Worm (Caenorhabditis elegans) whole organism, mixed stage, embryonic: ENCODE measurements around the gene F33G12.3.
A peak's percentile ranks its signal among the peaks of the same experiment; 100 is the strongest.

Experiments used
- M03D4.4 ChIP-seq: sonication (generic microtip); optimal IDR thresholded peaks from 2 replicates; lab custom pipeline; 2017; ENCODE audit warnings: mild to moderate bottlenecking, missing genetic modification characterization, missing compliant biosample characterization
- bed-3 ChIP-seq: fragments of 200-800 bp; sonication (Bioruptor generic); optimal IDR thresholded peaks from 3 replicates; lab custom pipeline; 2018; ENCODE audit warnings: mild to moderate bottlenecking, missing genetic modification characterization, moderate library complexity, missing compliant biosample characterization
- blmp-1 ChIP-seq: fragments of 150-350 bp; optimal IDR thresholded peaks from 2 replicates; lab custom pipeline; 2014; ENCODE audit warnings: missing biosample characterization, missing genetic modification characterization
- ceh-39 ChIP-seq: fragments of 150-350 bp; optimal IDR thresholded peaks from 2 replicates; lab custom pipeline; 2014; ENCODE audit warnings: missing biosample characterization, missing genetic modification characterization
- ceh-43 ChIP-seq: fragments of 200-800 bp; sonication (Bioruptor generic); optimal IDR thresholded peaks from 2 replicates; lab custom pipeline; 2018; ENCODE audit warnings: mild to moderate bottlenecking, missing genetic modification characterization, moderate library complexity, missing compliant biosample characterization
- ceh-83 ChIP-seq: fragments of 200-800 bp; sonication (Bioruptor generic); optimal IDR thresholded peaks from 2 replicates; lab custom pipeline; 2018; ENCODE audit warnings: mild to moderate bottlenecking, missing genetic modification characterization, missing compliant biosample characterization
- ces-1 ChIP-seq: fragments of 150-350 bp; optimal IDR thresholded peaks from 2 replicates; lab custom pipeline; 2014; ENCODE audit warnings: missing biosample characterization, missing genetic modification reagents, missing genetic modification characterization
- cnd-1 ChIP-seq: fragments of 200-800 bp; sonication (Bioruptor generic); optimal IDR thresholded peaks from 2 replicates; lab custom pipeline; 2018; ENCODE audit warnings: mild to moderate bottlenecking, missing genetic modification characterization, missing compliant biosample characterization
- drap-1 ChIP-seq: fragments of 200-800 bp; sonication (Bioruptor generic); optimal IDR thresholded peaks from 3 replicates; lab custom pipeline; 2018; ENCODE audit warnings: mild to moderate bottlenecking, missing genetic modification characterization, missing compliant biosample characterization
- elt-1 ChIP-seq: sonication (generic microtip); optimal IDR thresholded peaks from 2 replicates; lab custom pipeline; 2017; ENCODE audit warnings: missing genetic modification characterization, mild to moderate bottlenecking, missing compliant biosample characterization, antibody characterized with exemption, moderate library complexity, borderline replicate concordance; ENCODE audit not compliant: insufficient read depth
- elt-3 ChIP-seq: fragments of 150-350 bp; optimal IDR thresholded peaks from 2 replicates; lab custom pipeline; 2014; ENCODE audit warnings: missing biosample characterization, missing genetic modification characterization
- flh-1 ChIP-seq: fragments of 200-800 bp; sonication (Bioruptor generic); optimal IDR thresholded peaks from 2 replicates; lab custom pipeline; 2018; ENCODE audit warnings: mild to moderate bottlenecking, missing genetic modification characterization, moderate library complexity, missing compliant biosample characterization
- ham-2 ChIP-seq: fragments of 200-800 bp; sonication (Bioruptor generic); optimal IDR thresholded peaks from 2 replicates; lab custom pipeline; 2018; ENCODE audit warnings: mild to moderate bottlenecking, missing genetic modification characterization, missing compliant biosample characterization
- hlh-1 ChIP-seq: fragments of 150-350 bp; optimal IDR thresholded peaks from 2 replicates; lab custom pipeline; 2014; ENCODE audit warnings: missing biosample characterization, missing genetic modification reagents, missing genetic modification characterization
- lin-13 ChIP-seq: fragments of 150-350 bp; optimal IDR thresholded peaks from 2 replicates; lab custom pipeline; 2014; ENCODE audit warnings: missing biosample characterization, missing genetic modification characterization
- lin-32 ChIP-seq: fragments of 200-800 bp; sonication (Bioruptor generic); optimal IDR thresholded peaks from 2 replicates; lab custom pipeline; 2018; ENCODE audit warnings: mild to moderate bottlenecking, missing genetic modification characterization, missing compliant biosample characterization
- lsy-2 ChIP-seq: fragments of 150-350 bp; optimal IDR thresholded peaks from 2 replicates; lab custom pipeline; 2014; ENCODE audit warnings: missing biosample characterization, missing genetic modification characterization
- mab-5 ChIP-seq: fragments of 150-350 bp; optimal IDR thresholded peaks from 2 replicates; lab custom pipeline; 2014; ENCODE audit warnings: missing biosample characterization, missing genetic modification characterization
- mep-1 ChIP-seq: fragments of 150-350 bp; optimal IDR thresholded peaks from 2 replicates; lab custom pipeline; 2017; ENCODE audit warnings: missing biosample characterization, missing genetic modification reagents, missing genetic modification characterization, inconsistent platforms
- mls-2 ChIP-seq: sonication (generic microtip); optimal IDR thresholded peaks from 2 replicates; lab custom pipeline; 2016; ENCODE audit warnings: mild to moderate bottlenecking, missing genetic modification characterization, moderate library complexity, missing compliant biosample characterization
- nhr-12 ChIP-seq: fragments of 150-350 bp; optimal IDR thresholded peaks from 2 replicates; lab custom pipeline; 2014; ENCODE audit warnings: missing biosample characterization, missing genetic modification characterization
- nhr-2 ChIP-seq: fragments of 150-350 bp; optimal IDR thresholded peaks from 2 replicates; lab custom pipeline; 2014; ENCODE audit warnings: missing biosample characterization, missing genetic modification characterization
- nhr-237 ChIP-seq: fragments of 150-350 bp; optimal IDR thresholded peaks from 2 replicates; lab custom pipeline; 2014; ENCODE audit warnings: missing biosample characterization, missing genetic modification characterization
- nhr-28 ChIP-seq: fragments of 150-350 bp; optimal IDR thresholded peaks from 2 replicates; lab custom pipeline; 2014; ENCODE audit warnings: missing biosample characterization, missing genetic modification characterization
- nhr-76 ChIP-seq: sonication (generic microtip); optimal IDR thresholded peaks from 2 replicates; lab custom pipeline; 2017; ENCODE audit warnings: missing biosample characterization, missing genetic modification characterization
- pha-4 ChIP-seq: fragments of 150-350 bp; optimal IDR thresholded peaks from 2 replicates; lab custom pipeline; 2018; ENCODE audit warnings: missing biosample characterization, missing genetic modification reagents, missing genetic modification characterization
- sem-2 ChIP-seq: fragments of 200-800 bp; sonication (Bioruptor generic); optimal IDR thresholded peaks from 2 replicates; lab custom pipeline; 2018; ENCODE audit warnings: mild to moderate bottlenecking, missing genetic modification characterization, missing compliant biosample characterization
- snpc-4 ChIP-seq: fragments of 150-350 bp; optimal IDR thresholded peaks from 2 replicates; lab custom pipeline; 2014; ENCODE audit warnings: missing biosample characterization, missing genetic modification characterization
- sptf-1 ChIP-seq: sonication (generic microtip); optimal IDR thresholded peaks from 2 replicates; lab custom pipeline; 2017; ENCODE audit warnings: mild to moderate bottlenecking, missing genetic modification characterization, moderate library complexity, missing compliant biosample characterization
- tbx-8 ChIP-seq: fragments of 200-800 bp; sonication (Bioruptor generic); optimal IDR thresholded peaks from 2 replicates; lab custom pipeline; 2018; ENCODE audit warnings: mild to moderate bottlenecking, missing genetic modification characterization, moderate library complexity, missing compliant biosample characterization
- unc-120 ChIP-seq: sonication (generic microtip); optimal IDR thresholded peaks from 2 replicates; lab custom pipeline; 2017; ENCODE audit warnings: missing genetic modification characterization, missing compliant biosample characterization; ENCODE audit not compliant: poor library complexity, severe bottlenecking
- unc-39 ChIP-seq: fragments of 150-350 bp; optimal IDR thresholded peaks from 2 replicates; lab custom pipeline; 2014; ENCODE audit warnings: missing biosample characterization, missing genetic modification characterization
- unc-62 ChIP-seq: fragments of 150-350 bp; optimal IDR thresholded peaks from 2 replicates; lab custom pipeline; 2014; ENCODE audit warnings: missing biosample characterization, missing genetic modification reagents, missing genetic modification characterization
- zip-8 ChIP-seq: fragments of 150-350 bp; optimal IDR thresholded peaks from 2 replicates; lab custom pipeline; 2014; ENCODE audit warnings: missing biosample characterization, missing genetic modification characterization

Gene F33G12.3

DNA sequence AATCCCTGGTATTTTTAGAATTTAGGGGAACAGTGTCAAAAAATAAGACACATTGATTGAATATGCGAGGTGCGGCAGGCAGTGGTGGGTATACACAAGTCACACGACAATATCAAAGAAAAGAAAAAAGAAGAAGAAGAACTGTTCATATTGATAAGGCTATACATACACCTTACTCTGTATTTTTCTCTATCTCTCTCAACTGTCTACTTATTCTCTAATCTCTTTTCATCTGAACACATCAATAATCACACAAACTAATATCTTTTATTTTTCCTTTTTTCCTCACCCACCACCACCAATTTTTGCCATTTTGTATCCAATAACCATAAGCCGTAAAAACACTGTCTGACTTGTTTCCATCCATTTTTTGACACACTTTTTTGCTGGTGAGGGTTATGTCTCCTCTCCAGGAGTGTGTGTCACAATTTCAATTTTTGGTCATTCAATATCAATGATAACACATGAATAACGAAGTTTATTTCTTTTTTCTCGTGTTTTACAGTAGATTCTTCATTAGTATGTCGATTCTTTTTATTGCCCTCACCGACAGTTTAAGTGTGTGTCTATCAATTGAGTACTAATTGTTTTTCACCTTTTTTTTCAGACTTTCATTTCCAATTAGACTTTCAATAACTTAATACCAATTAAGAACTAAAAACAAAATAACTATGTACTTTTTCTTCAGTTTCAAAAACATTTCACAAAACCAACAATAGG, 14.3 kb downstream of the F33G12.3 start:
- no peak for TF ChIP-seq ceh-43
- TF ChIP-seq elt-3 (tag; lab: Kevin White, UChicago), result peak; percentile 17

DNA sequence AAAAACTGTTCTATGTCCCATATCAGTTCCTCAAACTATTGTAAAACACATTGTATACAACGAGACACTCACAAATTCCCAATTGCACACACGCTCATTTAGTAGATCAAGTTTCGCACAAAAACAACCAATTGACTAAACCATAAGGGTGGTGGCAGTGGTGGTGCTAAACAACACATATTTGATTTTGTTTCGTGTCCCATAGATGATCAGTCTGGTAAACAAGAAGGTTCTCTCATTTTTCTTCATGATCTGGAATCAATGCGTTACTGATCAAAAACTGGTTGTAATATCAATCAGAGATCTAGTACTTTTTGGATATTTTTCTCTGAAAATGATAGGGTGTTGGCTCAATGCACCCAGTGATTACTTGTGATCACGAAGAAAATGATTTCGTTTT, 15.3 kb downstream of the F33G12.3 start:
- TF ChIP-seq M03D4.4 (tag; lab: Kevin White, UChicago) (no peak), mls-2 (tag; lab: Kevin White, UChicago) (no peak), drap-1 (GFP tag; lab: Kevin White, UChicago) (no peak), tbx-8 (no peak), unc-120 (tag; lab: Kevin White, UChicago) (no peak), flh-1 (GFP tag; lab: Kevin White, UChicago) (no peak), ceh-43 (no peak), pha-4 (no peak), lsy-2 (tag; lab: Kevin White, UChicago) (no peak), mab-5 (tag; lab: Kevin White, UChicago) (no peak), nhr-76 (tag; lab: Kevin White, UChicago) (no peak), ceh-39 (tag; lab: Kevin White, UChicago) (no peak), sem-2 (GFP tag; lab: Kevin White, UChicago) (no peak), zip-8 (tag; lab: Kevin White, UChicago) (no peak)

DNA sequence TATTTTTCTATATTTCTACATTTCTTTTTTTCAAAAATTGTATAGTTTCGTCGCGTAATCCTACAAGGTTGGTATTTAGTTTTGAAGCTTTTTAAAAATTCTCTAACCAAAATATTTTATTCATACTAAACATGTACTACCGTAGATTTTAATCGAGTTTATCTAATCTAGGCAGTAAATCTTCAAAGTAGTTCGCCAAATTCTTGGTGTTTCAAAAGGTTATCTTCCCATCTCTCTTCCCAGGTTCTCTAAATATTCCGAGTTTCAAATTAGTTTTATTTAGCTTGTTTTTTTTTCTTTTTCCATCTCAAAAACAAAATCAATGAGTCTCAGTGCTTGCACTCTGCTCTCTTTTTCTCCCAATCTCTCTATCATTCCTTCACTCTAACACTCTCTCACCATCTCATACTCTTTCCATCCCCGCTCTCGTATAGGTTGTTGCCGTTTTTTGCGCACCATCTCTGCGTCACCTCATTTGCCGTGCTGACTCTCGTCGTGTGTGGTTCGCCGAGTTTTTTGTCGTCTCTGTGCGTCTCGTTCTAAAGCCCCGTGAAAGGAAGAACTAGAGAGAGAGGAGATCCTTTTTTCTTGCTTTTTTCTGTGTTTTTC, 16.8 kb downstream of the F33G12.3 start:
- peak; percentile 7 for TF ChIP-seq hlh-1 (tag; lab: Kevin White, UChicago)
- peak; percentile 77 for TF ChIP-seq unc-120 (tag; lab: Kevin White, UChicago)
- TF ChIP-seq elt-3 (tag; lab: Kevin White, UChicago), result no peak
- TF ChIP-seq ham-2 (GFP tag; lab: Kevin White, UChicago), result no peak
- peak; percentile 84 for TF ChIP-seq elt-1 (tag; lab: Kevin White, UChicago)
- peak; percentile 13 for TF ChIP-seq mep-1 (tag; lab: Kevin White, UChicago)
- TF ChIP-seq sptf-1 (tag; lab: Kevin White, UChicago), result no peak
- no peak for TF ChIP-seq flh-1 (GFP tag; lab: Kevin White, UChicago)
- TF ChIP-seq ceh-39 (tag; lab: Kevin White, UChicago), result no peak
- no peak for TF ChIP-seq bed-3
- no peak for TF ChIP-seq cnd-1
- TF ChIP-seq lsy-2 (tag; lab: Kevin White, UChicago), result no peak
- TF ChIP-seq unc-39, result peak; percentile 15
- no peak for TF ChIP-seq ceh-43
- TF ChIP-seq mls-2 (tag; lab: Kevin White, UChicago), result peak; percentile 33
- TF ChIP-seq unc-62 (GFP tag; lab: Kevin White, UChicago), result no peak
- no peak for TF ChIP-seq sem-2 (GFP tag; lab: Kevin White, UChicago)
- TF ChIP-seq ces-1, result peak; percentile 75
- no peak for TF ChIP-seq ceh-83 (GFP tag; lab: Kevin White, UChicago)
- no peak for TF ChIP-seq lin-13 (tag; lab: Kevin White, UChicago)
- TF ChIP-seq pha-4, result peak; percentile 33
- TF ChIP-seq, all 35 proteins: peak for 8

DNA sequence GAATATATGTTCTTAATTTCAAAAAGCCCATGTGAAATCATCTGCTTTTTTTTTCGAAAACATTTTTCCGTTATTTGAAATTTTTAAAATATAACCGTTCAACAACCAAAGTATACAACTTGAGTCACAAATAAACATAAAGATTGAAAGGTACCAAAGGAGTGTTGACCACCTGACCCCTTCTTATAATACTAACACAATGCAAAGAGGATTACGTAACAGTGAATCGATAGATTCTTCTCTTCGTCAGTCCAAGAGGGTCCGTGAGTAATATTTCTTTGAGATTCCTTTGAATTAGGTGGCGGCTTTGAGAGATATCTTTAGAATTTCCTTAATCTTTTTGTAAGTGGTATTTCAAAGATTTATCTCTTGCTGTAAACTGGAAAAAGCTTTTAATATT, 17.7 kb downstream of the F33G12.3 start:
- no peak for TF ChIP-seq tbx-8
- TF ChIP-seq ceh-39 (tag; lab: Kevin White, UChicago), result peak; percentile 70
- TF ChIP-seq nhr-28 (tag; lab: Kevin White, UChicago), result no peak
- no peak for TF ChIP-seq blmp-1
- no peak for TF ChIP-seq elt-3 (tag; lab: Kevin White, UChicago)
- TF ChIP-seq zip-8 (tag; lab: Kevin White, UChicago), result peak; percentile 78
- TF ChIP-seq nhr-2 (tag; lab: Kevin White, UChicago), result peak; percentile 89

DNA sequence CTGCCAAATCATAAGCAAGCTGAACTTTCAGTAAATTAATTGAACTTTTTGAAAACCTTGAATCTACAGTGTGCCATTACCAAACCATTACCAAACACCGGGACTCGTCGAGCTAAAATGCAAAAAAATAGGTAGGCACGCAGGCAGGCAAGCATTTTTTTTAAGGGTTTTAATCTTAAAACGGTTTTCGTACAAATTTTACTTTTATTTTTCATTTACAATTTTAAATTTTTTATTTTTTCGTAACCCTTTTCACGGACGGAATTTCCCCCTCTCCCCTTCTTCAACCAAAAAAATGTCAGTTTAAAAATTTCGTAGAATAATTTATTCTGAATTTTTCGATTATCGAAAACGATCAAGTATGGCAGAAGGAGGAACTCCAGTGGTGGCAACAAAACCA, 19.4 kb downstream of the F33G12.3 start, which contains the start of gene F59A6.2:
Gene F59A6.2 (plus strand): TSS at position 301 of the 400 bp plus-strand sequence.
- TF ChIP-seq hlh-1 (tag; lab: Kevin White, UChicago) (no peak), elt-1 (tag; lab: Kevin White, UChicago) (no peak), nhr-237 (tag; lab: Kevin White, UChicago) (no peak), nhr-28 (tag; lab: Kevin White, UChicago) (no peak), unc-62 (GFP tag; lab: Kevin White, UChicago) (no peak), M03D4.4 (tag; lab: Kevin White, UChicago) (no peak), blmp-1 (no peak), pha-4 (no peak), lin-32 (no peak), bed-3 (no peak), lsy-2 (tag; lab: Kevin White, UChicago) (no peak), snpc-4 (no peak), nhr-12 (tag; lab: Kevin White, UChicago) (no peak), mls-2 (tag; lab: Kevin White, UChicago) (no peak), ceh-43 (no peak), drap-1 (GFP tag; lab: Kevin White, UChicago) (no peak), flh-1 (GFP tag; lab: Kevin White, UChicago) (no peak), tbx-8 (no peak), lin-13 (tag; lab: Kevin White, UChicago) (no peak), ham-2 (GFP tag; lab: Kevin White, UChicago) (no peak)
